Fruit fly (Drosophila melanogaster) whole organism, prepupa: Measurements from ENCODE around the gene Usp10.
A peak's percentile ranks its signal among the peaks of the same experiment; 100 is the strongest.

Experiments
- CG10631 ChIP-seq: fragments of 200-800 bp; sonication (Bioruptor generic); optimal IDR thresholded peaks from 2 replicates; lab custom pipeline; 2016; ENCODE audit warnings: missing biosample characterization, missing genetic modification characterization
- CG11294 ChIP-seq: fragments of 200-800 bp; sonication (Bioruptor generic); IDR thresholded peaks from 2 replicates; pipeline ENCODE4 v1.3.6; 2022; ENCODE audit warnings: missing biosample characterization, missing genetic modification characterization
- CG11762 ChIP-seq: fragments of 200-800 bp; sonication (Bioruptor generic); optimal IDR thresholded peaks from 3 replicates; lab custom pipeline; 2016; ENCODE audit warnings: missing biosample characterization, missing genetic modification characterization; ENCODE audit not compliant: insufficient read depth
- CG11902 ChIP-seq: fragments of 200-800 bp; sonication (Bioruptor generic); optimal IDR thresholded peaks from 3 replicates; lab custom pipeline; 2016; ENCODE audit warnings: missing biosample characterization, missing genetic modification characterization
- CG15336 ChIP-seq: fragments of 200-800 bp; sonication (Bioruptor generic); IDR thresholded peaks from 2 replicates; pipeline ENCODE4 v1.3.6; 2022; ENCODE audit warnings: missing biosample characterization, missing genetic modification characterization
- CG3032 ChIP-seq: fragments of 200-800 bp; optimal IDR thresholded peaks from 2 replicates; lab custom pipeline; 2019; ENCODE audit warnings: missing biosample characterization, mild to moderate bottlenecking, missing genetic modification characterization, moderate library complexity
- CG34406 ChIP-seq: fragments of 200-800 bp; sonication (Bioruptor generic); optimal IDR thresholded peaks from 3 replicates; lab custom pipeline; 2016; ENCODE audit warnings: missing biosample characterization, missing genetic modification characterization
- CG3919 ChIP-seq: fragments of 200-800 bp; sonication (Bioruptor generic); optimal IDR thresholded peaks from 3 replicates; lab custom pipeline; 2016; ENCODE audit warnings: missing biosample characterization, missing genetic modification characterization
- CG6163 ChIP-seq: fragments of 200-800 bp; sonication (Bioruptor generic); IDR thresholded peaks from 3 replicates; pipeline ENCODE4 v1.3.6; 2022; ENCODE audit warnings: missing biosample characterization, missing genetic modification characterization
- CG6276 ChIP-seq: fragments of 200-800 bp; sonication (Bioruptor generic); optimal IDR thresholded peaks from 2 replicates; lab custom pipeline; 2017; ENCODE audit warnings: missing biosample characterization, mild to moderate bottlenecking, missing genetic modification characterization
- CG6808 ChIP-seq: fragments of 200-800 bp; sonication (Bioruptor generic); optimal IDR thresholded peaks from 3 replicates; lab custom pipeline; 2017; ENCODE audit warnings: missing biosample characterization, missing genetic modification characterization, mild to moderate bottlenecking, moderate library complexity, missing genetic modification reagents
- CG6854 ChIP-seq: fragments of 200-800 bp; sonication (Bioruptor generic); optimal IDR thresholded peaks from 2 replicates; lab custom pipeline; 2017; ENCODE audit warnings: missing biosample characterization, mild to moderate bottlenecking, missing genetic modification characterization
- CG7368 ChIP-seq: fragments of 200-800 bp; sonication (Bioruptor generic); optimal IDR thresholded peaks from 3 replicates; lab custom pipeline; 2016; ENCODE audit warnings: missing biosample characterization, missing genetic modification characterization
- CG8119 ChIP-seq: fragments of 200-800 bp; sonication (Bioruptor generic); IDR thresholded peaks from 3 replicates; pipeline ENCODE4 v1.3.6; 2022; ENCODE audit warnings: missing biosample characterization, missing genetic modification characterization
- CG8319 ChIP-seq: fragments of 200-800 bp; sonication (Bioruptor generic); optimal IDR thresholded peaks from 3 replicates; lab custom pipeline; 2016; ENCODE audit warnings: missing biosample characterization, missing genetic modification characterization
- CG9139 ChIP-seq: fragments of 200-800 bp; sonication (Bioruptor generic); optimal IDR thresholded peaks from 3 replicates; lab custom pipeline; 2017; ENCODE audit warnings: missing biosample characterization, mild to moderate bottlenecking, missing genetic modification characterization
- Eip78C ChIP-seq: fragments of 200-800 bp; sonication (Bioruptor generic); peaks from one replicate; lab custom pipeline; 2016; ENCODE audit warnings: missing biosample characterization, missing genetic modification characterization
- Eip93F ChIP-seq: fragments of 200-800 bp; sonication (Bioruptor generic); optimal IDR thresholded peaks from 2 replicates; lab custom pipeline; 2016; ENCODE audit warnings: missing biosample characterization, mild to moderate bottlenecking, missing genetic modification characterization
- Ets21C ChIP-seq: fragments of 200-800 bp; sonication (Bioruptor generic); optimal IDR thresholded peaks from 3 replicates; lab custom pipeline; 2016; ENCODE audit warnings: missing biosample characterization, missing genetic modification characterization
- Ets96B ChIP-seq: fragments of 200-800 bp; optimal IDR thresholded peaks from 2 replicates; lab custom pipeline; 2019; ENCODE audit warnings: missing biosample characterization, mild to moderate bottlenecking, missing genetic modification characterization, moderate library complexity
- Gug ChIP-seq: fragments of 200-800 bp; sonication (Bioruptor generic); IDR thresholded peaks from 2 replicates; pipeline ENCODE4 v1.3.6; 2022; ENCODE audit warnings: missing biosample characterization, missing genetic modification characterization
- Hr38 ChIP-seq: sonication (Bioruptor generic); optimal IDR thresholded peaks from 2 replicates; lab custom pipeline; 2016; ENCODE audit warnings: missing biosample characterization, missing genetic modification characterization
- Hr39 ChIP-seq: fragments of 200-800 bp; sonication (Bioruptor generic); optimal IDR thresholded peaks from 2 replicates; lab custom pipeline; 2016; ENCODE audit warnings: missing biosample characterization, missing genetic modification characterization
- Hr4 ChIP-seq: fragments of 200-800 bp; sonication (Bioruptor generic); optimal IDR thresholded peaks from 3 replicates; lab custom pipeline; 2016; ENCODE audit warnings: missing biosample characterization, missing genetic modification characterization
- Lpt ChIP-seq: fragments of 200-800 bp; sonication (Bioruptor generic); optimal IDR thresholded peaks from 3 replicates; lab custom pipeline; 2016; ENCODE audit warnings: missing biosample characterization, missing genetic modification characterization
- Met ChIP-seq: fragments of 200-800 bp; sonication (Bioruptor generic); optimal IDR thresholded peaks from 3 replicates; lab custom pipeline; 2016; ENCODE audit warnings: missing biosample characterization, missing genetic modification characterization
- Sox102F ChIP-seq: fragments of 200-800 bp; sonication (Bioruptor generic); optimal IDR thresholded peaks from 2 replicates; lab custom pipeline; 2016; ENCODE audit warnings: missing biosample characterization, mild to moderate bottlenecking, missing genetic modification characterization
- Sox14 ChIP-seq: fragments of 200-800 bp; sonication (Bioruptor generic); optimal IDR thresholded peaks from 3 replicates; lab custom pipeline; 2016; ENCODE audit warnings: missing biosample characterization, missing genetic modification characterization
- Sox15 ChIP-seq: fragments of 200-800 bp; sonication (Bioruptor generic); optimal IDR thresholded peaks from 3 replicates; lab custom pipeline; 2016; ENCODE audit warnings: missing biosample characterization, missing genetic modification characterization
- acj6 ChIP-seq: fragments of 200-800 bp; sonication (Bioruptor generic); optimal IDR thresholded peaks from 3 replicates; lab custom pipeline; 2016; ENCODE audit warnings: missing biosample characterization, missing genetic modification characterization
- cyc ChIP-seq: fragments of 200-800 bp; sonication (Bioruptor generic); optimal IDR thresholded peaks from 3 replicates; lab custom pipeline; 2016; ENCODE audit warnings: missing biosample characterization, missing genetic modification characterization
- dsx ChIP-seq: fragments of 200-800 bp; optimal IDR thresholded peaks from 3 replicates; lab custom pipeline; 2019; ENCODE audit warnings: missing biosample characterization, mild to moderate bottlenecking, missing genetic modification characterization, moderate library complexity; ENCODE audit not compliant: poor library complexity, severe bottlenecking
- fd59A ChIP-seq: fragments of 200-800 bp; sonication (Bioruptor generic); optimal IDR thresholded peaks from 2 replicates; lab custom pipeline; 2017; ENCODE audit warnings: missing biosample characterization, mild to moderate bottlenecking, missing genetic modification characterization, missing genetic modification reagents
- fd85E ChIP-seq: fragments of 200-800 bp; sonication (Bioruptor generic); optimal IDR thresholded peaks from 3 replicates; lab custom pipeline; 2016; ENCODE audit warnings: missing biosample characterization, missing genetic modification characterization
- fkh ChIP-seq: fragments of 200-800 bp; sonication (Bioruptor generic); optimal IDR thresholded peaks from 3 replicates; lab custom pipeline; 2017; ENCODE audit warnings: missing biosample characterization, mild to moderate bottlenecking, missing genetic modification characterization, moderate library complexity
- net ChIP-seq: fragments of 200-800 bp; sonication (Bioruptor generic); optimal IDR thresholded peaks from 3 replicates; lab custom pipeline; 2016; ENCODE audit warnings: missing biosample characterization, missing genetic modification characterization
- pdm3 ChIP-seq: fragments of 200-800 bp; sonication (Bioruptor generic); optimal IDR thresholded peaks from 3 replicates; lab custom pipeline; 2016; ENCODE audit warnings: missing biosample characterization, missing genetic modification characterization
- salr ChIP-seq, 2 experiments: fragments of 200-800 bp; sonication (Bioruptor generic); optimal IDR thresholded peaks; 3 replicates each; lab custom pipeline; 2016 to 2018; ENCODE audit warnings: missing biosample characterization in 2 of 2, missing genetic modification characterization in 2 of 2, mild to moderate bottlenecking in 1 of 2
- ss ChIP-seq, 2 experiments: fragments of 200-800 bp; sonication (Bioruptor generic); optimal IDR thresholded peaks; 2 replicates in 1 of 2; 3 replicates in 1 of 2; lab custom pipeline; 2017 to 2018; ENCODE audit warnings: mild to moderate bottlenecking in 2 of 2, missing biosample characterization in 2 of 2, missing genetic modification characterization in 2 of 2, moderate library complexity in 1 of 2
- svp ChIP-seq: fragments of 200-800 bp; sonication (Bioruptor generic); peaks from one replicate; lab custom pipeline; 2016; ENCODE audit warnings: missing biosample characterization, missing genetic modification characterization
- topi ChIP-seq: fragments of 200-800 bp; sonication (Bioruptor generic); optimal IDR thresholded peaks from 3 replicates; lab custom pipeline; 2016; ENCODE audit warnings: missing biosample characterization, missing genetic modification characterization

The Usp10 gene

dm6 chr3L:824444-824843 is 47.3 kb upstream of the Usp10 start (continued):
- no peak for TF ChIP-seq Hr38 (GFP tag; lab: Kevin White, UChicago)
- peak; percentile 89 for TF ChIP-seq CG8119 (GFP tag; lab: Robert Waterston, UW)
- TF ChIP-seq Met (GFP tag; lab: Kevin White, UChicago), result peak; percentile 81
- peak; percentile 74 for TF ChIP-seq CG6808 (GFP tag; lab: Kevin White, UChicago)
- peak; percentile 79 for TF ChIP-seq CG6276 (GFP tag; lab: Kevin White, UChicago)
- TF ChIP-seq acj6 (GFP tag; lab: Kevin White, UChicago), result peak; percentile 74
- peak; percentile 77 for TF ChIP-seq Hr39 (GFP tag; lab: Kevin White, UChicago)
- TF ChIP-seq pdm3 (GFP tag; lab: Kevin White, UChicago), result no peak
- peak; percentile 71 for TF ChIP-seq Lpt (GFP tag; lab: Kevin White, UChicago)
- peak; percentile 10 for TF ChIP-seq CG11902 (GFP tag; lab: Kevin White, UChicago)
- TF ChIP-seq Ets21C, result peak; percentile 30
- TF ChIP-seq topi (GFP tag; lab: Kevin White, UChicago), result peak; percentile 69
- TF ChIP-seq CG34406 (GFP tag; lab: Kevin White, UChicago), result peak; percentile 60
- TF ChIP-seq net (GFP tag; lab: Kevin White, UChicago), result peak; percentile 74
- TF ChIP-seq cyc (GFP tag; lab: Kevin White, UChicago), result peak; percentile 39
- TF ChIP-seq CG11762 (GFP tag; lab: Kevin White, UChicago), result no peak
- TF ChIP-seq svp (GFP tag; lab: Kevin White, UChicago), result peak; percentile 76
- peak; percentile 96 for TF ChIP-seq Eip78C (GFP tag; lab: Kevin White, UChicago)
- TF ChIP-seq fd59A (GFP tag; lab: Kevin White, UChicago), result peak; percentile 43
- peak; percentile 61 for TF ChIP-seq CG11294 (GFP tag; lab: Robert Waterston, UW)
- peak; percentile 57 for TF ChIP-seq CG3919 (GFP tag; lab: Kevin White, UChicago)
- peak; percentile 29 for TF ChIP-seq Sox15 (GFP tag; lab: Kevin White, UChicago)
- peak; percentile 16 for TF ChIP-seq CG7368 (GFP tag; lab: Kevin White, UChicago)
- TF ChIP-seq Sox14, result peak; percentile 79

dm6 chr3L:832897-833857 is 38.5 kb upstream of the Usp10 start, which contains the start of gene Sf3b3:
Gene Sf3b3, minus strand, starts transcription at chr3L:833385.
- TF ChIP-seq CG6854 (GFP tag; lab: Kevin White, UChicago), result peak; percentile 80
- TF ChIP-seq cyc (GFP tag; lab: Kevin White, UChicago), result peak; percentile 27
- TF ChIP-seq Sox14, result no peak
- TF ChIP-seq fkh (GFP tag; lab: Kevin White, UChicago), result no peak
- TF ChIP-seq salr (GFP tag; optimal IDR thresholded peaks at IDR 0.05; lab: Kevin White, UChicago), result no peak
- TF ChIP-seq pdm3 (GFP tag; lab: Kevin White, UChicago), result no peak
- no peak for TF ChIP-seq Eip93F
- TF ChIP-seq CG15336 (GFP tag; lab: Robert Waterston, UW), result no peak
- no peak for TF ChIP-seq Hr4
- no peak for TF ChIP-seq Sox102F (GFP tag; lab: Kevin White, UChicago)
- peak; percentile 3 for TF ChIP-seq CG11902 (GFP tag; lab: Kevin White, UChicago)
- peak; percentile 9 for TF ChIP-seq topi (GFP tag; lab: Kevin White, UChicago)
- peak; percentile 40 for TF ChIP-seq dsx (GFP tag; lab: Kevin White, UChicago)
- peak; percentile 51; the same call in 1 of the 3 replicates for TF ChIP-seq CG6163
- TF ChIP-seq CG8319 (GFP tag; lab: Kevin White, UChicago), result peak; percentile 17
- TF ChIP-seq CG3032 (tag; lab: Kevin White, UChicago), result no peak
- 0 out of 2 replicates have a peak, but pooled peaks have one; percentile 18 for TF ChIP-seq Gug (GFP tag; lab: Robert Waterston, UW)
- peak; percentile 11 for TF ChIP-seq Ets96B (tag; lab: Kevin White, UChicago)
- TF ChIP-seq CG9139, result no peak
- TF ChIP-seq fd85E (GFP tag; lab: Kevin White, UChicago), result peak; percentile 1
- TF ChIP-seq CG10631 (GFP tag; lab: Kevin White, UChicago), result peak; percentile 10
- TF ChIP-seq ss (GFP tag; optimal IDR thresholded peaks at IDR 0.05; lab: Kevin White, UChicago), result peak; percentile 14 to 38
- peak; percentile 78 for TF ChIP-seq Eip78C (GFP tag; lab: Kevin White, UChicago)
- TF ChIP-seq CG3919 (GFP tag; lab: Kevin White, UChicago), result no peak
